Worm (Caenorhabditis elegans) whole organism, L4 larva: ENCODE measurements around the gene F13C5.2.

ENCODE experiments used
- D1046.2 ChIP-seq: fragments of 200-800 bp; sonication (Bioruptor generic); IDR thresholded peaks from 2 replicates; pipeline ENCODE4 v1.3.6; 2022; ENCODE audit warnings: missing genetic modification characterization, missing compliant biosample characterization
- F10B5.3 ChIP-seq: sonication (generic microtip); optimal IDR thresholded peaks from 2 replicates; lab custom pipeline; 2016; ENCODE audit warnings: mild to moderate bottlenecking, missing genetic modification characterization, missing compliant biosample characterization
- F37D6.2 ChIP-seq: sonication (generic microtip); optimal IDR thresholded peaks from 2 replicates; lab custom pipeline; 2016; ENCODE audit warnings: mild to moderate bottlenecking, missing genetic modification characterization, missing compliant biosample characterization
- R02D3.7 ChIP-seq: fragments of 150-350 bp; sonication (generic microtip); optimal IDR thresholded peaks from 3 replicates; lab custom pipeline; 2014; ENCODE audit warnings: missing biosample characterization, missing genetic modification characterization
- T20F7.1 ChIP-seq: fragments of 200-800 bp; sonication (Bioruptor generic); optimal IDR thresholded peaks from 2 replicates; lab custom pipeline; 2018; ENCODE audit warnings: mild to moderate bottlenecking, missing genetic modification characterization, missing compliant biosample characterization
- Y105C5A.15 ChIP-seq: fragments of 200-800 bp; sonication (Bioruptor generic); IDR thresholded peaks from 2 replicates; pipeline ENCODE4 v1.3.6; 2022; ENCODE audit warnings: missing genetic modification characterization, missing compliant biosample characterization
- Y5F2A.4 ChIP-seq: fragments of 200-800 bp; sonication (Bioruptor generic); optimal IDR thresholded peaks from 2 replicates; lab custom pipeline; 2018; ENCODE audit warnings: mild to moderate bottlenecking, missing genetic modification characterization, missing compliant biosample characterization
- ZK546.5 ChIP-seq, 2 experiments: sonication (generic microtip); optimal IDR thresholded peaks; 2 replicates each; lab custom pipeline; 2017; ENCODE audit warnings: missing biosample characterization in 2 of 2, missing genetic modification characterization in 2 of 2
- aly-2 ChIP-seq: sonication (generic microtip); optimal IDR thresholded peaks from 2 replicates; lab custom pipeline; 2018; ENCODE audit warnings: missing biosample characterization, missing genetic modification characterization
- ama-1 ChIP-seq: fragments of 150-350 bp; optimal IDR thresholded peaks from 2 replicates; lab custom pipeline; 2014; ENCODE audit warnings: inconsistent platforms, mixed read lengths
- arid-1 ChIP-seq: fragments of 200-800 bp; sonication (Bioruptor generic); conservative IDR thresholded peaks from 2 replicates; pipeline ENCODE4 v1.3.6; 2022; ENCODE audit warnings: missing genetic modification reagents, missing genetic modification characterization, missing compliant biosample characterization
- ceh-28 ChIP-seq: fragments of 150-350 bp; optimal IDR thresholded peaks from 2 replicates; lab custom pipeline; 2014; ENCODE audit warnings: missing biosample characterization, missing genetic modification reagents, missing genetic modification characterization
- ceh-44 ChIP-seq: fragments of 200-800 bp; sonication (Bioruptor generic); IDR thresholded peaks from 2 replicates; pipeline ENCODE4 v1.3.6; 2022; ENCODE audit warnings: missing genetic modification reagents, missing genetic modification characterization, missing compliant biosample characterization
- cey-2 ChIP-seq: sonication (generic microtip); optimal IDR thresholded peaks from 3 replicates; lab custom pipeline; 2017; ENCODE audit warnings: missing genetic modification characterization, mild to moderate bottlenecking, missing compliant biosample characterization, antibody characterized with exemption, borderline replicate concordance; ENCODE audit not compliant: insufficient read depth
- daf-8 ChIP-seq: fragments of 200-800 bp; sonication (Bioruptor generic); IDR thresholded peaks from 2 replicates; pipeline ENCODE4 v1.3.6; 2022; ENCODE audit warnings: missing genetic modification characterization, missing compliant biosample characterization
- dpl-1 ChIP-seq: fragments of 150-350 bp; optimal IDR thresholded peaks from 2 replicates; lab custom pipeline; 2014; ENCODE audit warnings: missing biosample characterization, missing genetic modification reagents, missing genetic modification characterization
- duxl-1 ChIP-seq: sonication (generic microtip); optimal IDR thresholded peaks from 2 replicates; lab custom pipeline; 2016; ENCODE audit warnings: mild to moderate bottlenecking, missing genetic modification characterization, moderate library complexity, missing compliant biosample characterization; ENCODE audit not compliant: poor library complexity
- dve-1 ChIP-seq: sonication (generic microtip); optimal IDR thresholded peaks from 2 replicates; lab custom pipeline; 2017; ENCODE audit warnings: antibody characterized with exemption, mild to moderate bottlenecking, missing genetic modification characterization, missing compliant biosample characterization; ENCODE audit not compliant: insufficient read depth
- egl-27 ChIP-seq: sonication (generic microtip); optimal IDR thresholded peaks from 3 replicates; lab custom pipeline; 2017; ENCODE audit warnings: missing biosample characterization, missing genetic modification reagents, missing genetic modification characterization
- egl-43 ChIP-seq: fragments of 200-800 bp; sonication (Bioruptor generic); IDR thresholded peaks from 2 replicates; pipeline ENCODE4 v1.3.6; 2022; ENCODE audit warnings: missing genetic modification reagents, missing genetic modification characterization, missing compliant biosample characterization
- hlh-11 ChIP-seq: fragments of 200-800 bp; sonication (Bioruptor generic); optimal IDR thresholded peaks from 2 replicates; lab custom pipeline; 2018; ENCODE audit warnings: mild to moderate bottlenecking, missing genetic modification characterization, missing compliant biosample characterization
- hlh-30 ChIP-seq: sonication (generic microtip); optimal IDR thresholded peaks from 2 replicates; lab custom pipeline; 2017; ENCODE audit warnings: antibody characterized with exemption, mild to moderate bottlenecking, missing genetic modification characterization, missing compliant biosample characterization; ENCODE audit not compliant: insufficient read depth
- lim-7 ChIP-seq: fragments of 200-800 bp; sonication (Bioruptor generic); IDR thresholded peaks from 2 replicates; pipeline ENCODE4 v1.3.6; 2022; ENCODE audit warnings: missing genetic modification characterization, missing compliant biosample characterization
- lin-1 ChIP-seq: fragments of 200-800 bp; sonication (Bioruptor generic); IDR thresholded peaks from 2 replicates; pipeline ENCODE4 v1.3.6; 2022; ENCODE audit warnings: missing genetic modification reagents, missing genetic modification characterization, missing compliant biosample characterization
- lin-29 ChIP-seq: fragments of 200-800 bp; sonication (Bioruptor generic); IDR thresholded peaks from 2 replicates; pipeline ENCODE4 v1.3.6; 2022; ENCODE audit warnings: missing genetic modification reagents, missing genetic modification characterization, missing compliant biosample characterization
- lsy-2 ChIP-seq, 2 experiments: fragments of 150-350 bp in 1 of 2; sonication (generic microtip) in 1 of 2; optimal IDR thresholded peaks; 2 replicates each; lab custom pipeline; 2014 to 2017; ENCODE audit warnings: missing biosample characterization in 2 of 2, missing genetic modification characterization in 2 of 2
- madf-9 ChIP-seq: fragments of 200-800 bp; sonication (Bioruptor generic); conservative IDR thresholded peaks from 2 replicates; pipeline ENCODE4 v1.3.6; 2022; ENCODE audit warnings: missing genetic modification reagents, missing genetic modification characterization, missing compliant biosample characterization
- mes-2 ChIP-seq: sonication (generic microtip); optimal IDR thresholded peaks from 2 replicates; lab custom pipeline; 2016; ENCODE audit warnings: missing genotype, mild to moderate bottlenecking, missing genetic modification characterization, missing compliant biosample characterization; ENCODE audit not compliant: poor library complexity, severe bottlenecking
- nhr-102 ChIP-seq: sonication (generic microtip); optimal IDR thresholded peaks from 2 replicates; lab custom pipeline; 2016; ENCODE audit warnings: mild to moderate bottlenecking, missing genetic modification characterization, moderate library complexity, missing compliant biosample characterization
- nhr-11 ChIP-seq: fragments of 150-350 bp; optimal IDR thresholded peaks from 2 replicates; lab custom pipeline; 2014; ENCODE audit warnings: missing biosample characterization, missing genetic modification characterization
- nhr-237 ChIP-seq: sonication (generic microtip); optimal IDR thresholded peaks from 2 replicates; lab custom pipeline; 2017; ENCODE audit warnings: missing biosample characterization, missing genetic modification characterization
- nhr-25 ChIP-seq: sonication (generic microtip); optimal IDR thresholded peaks from 2 replicates; lab custom pipeline; 2017; ENCODE audit warnings: missing genetic modification characterization, mild to moderate bottlenecking, missing compliant biosample characterization, antibody characterized with exemption, moderate library complexity, borderline replicate concordance; ENCODE audit not compliant: insufficient read depth
- nhr-28 ChIP-seq: fragments of 150-350 bp; optimal IDR thresholded peaks from 2 replicates; lab custom pipeline; 2014; ENCODE audit warnings: missing biosample characterization, missing genetic modification characterization
- nhr-77 ChIP-seq: fragments of 150-350 bp; optimal IDR thresholded peaks from 2 replicates; lab custom pipeline; 2014; ENCODE audit warnings: missing biosample characterization, missing genetic modification characterization
- php-3 ChIP-seq: fragments of 200-800 bp; sonication (Bioruptor generic); IDR thresholded peaks from 2 replicates; pipeline ENCODE4 v1.3.6; 2022; ENCODE audit warnings: missing genetic modification reagents, missing genetic modification characterization, missing compliant biosample characterization
- rbr-2 ChIP-seq: sonication (generic microtip); optimal IDR thresholded peaks from 2 replicates; lab custom pipeline; 2016; ENCODE audit warnings: missing genotype, missing genetic modification characterization, missing compliant biosample characterization
- sdz-12 ChIP-seq: fragments of 200-800 bp; sonication (Bioruptor generic); optimal IDR thresholded peaks from 2 replicates; lab custom pipeline; 2018; ENCODE audit warnings: mild to moderate bottlenecking, missing genetic modification characterization, missing compliant biosample characterization
- skn-1 ChIP-seq: fragments of 150-350 bp; optimal IDR thresholded peaks from 2 replicates; lab custom pipeline; 2014; ENCODE audit warnings: missing biosample characterization, missing genetic modification characterization
- snpc-1.2 ChIP-seq: fragments of 200-800 bp; sonication (Bioruptor generic); IDR thresholded peaks from 2 replicates; pipeline ENCODE4 v1.3.6; 2022; ENCODE audit warnings: missing genetic modification reagents, missing genetic modification characterization, missing compliant biosample characterization
- spr-3 ChIP-seq: fragments of 200-800 bp; sonication (Bioruptor generic); optimal IDR thresholded peaks from 2 replicates; lab custom pipeline; 2018; ENCODE audit warnings: mild to moderate bottlenecking, missing genetic modification characterization, missing compliant biosample characterization
- vab-7 ChIP-seq: fragments of 200-800 bp; sonication (Bioruptor generic); IDR thresholded peaks from 2 replicates; pipeline ENCODE4 v1.3.6; 2022; ENCODE audit warnings: missing genetic modification reagents, missing genetic modification characterization, missing compliant biosample characterization
- zag-1 ChIP-seq: fragments of 150-350 bp; optimal IDR thresholded peaks from 2 replicates; lab custom pipeline; 2014; ENCODE audit warnings: missing biosample characterization, missing genetic modification characterization
- zfp-2 ChIP-seq: sonication (generic microtip); optimal IDR thresholded peaks from 2 replicates; lab custom pipeline; 2016; ENCODE audit warnings: mild to moderate bottlenecking, missing genetic modification characterization, missing compliant biosample characterization
- zip-11 ChIP-seq: fragments of 200-800 bp; sonication (Bioruptor generic); IDR thresholded peaks from 2 replicates; pipeline ENCODE4 v1.3.6; 2022; ENCODE audit warnings: missing genetic modification characterization, missing compliant biosample characterization
- zip-2 ChIP-seq: fragments of 150-350 bp; optimal IDR thresholded peaks from 2 replicates; lab custom pipeline; 2014; ENCODE audit warnings: missing biosample characterization, missing genetic modification characterization

Gene F13C5.2

ce11 chrX:587798-588197 lies 6.0 kb upstream of the F13C5.2 start, which contains the start of gene mrp-1 (continued):
- no peak for TF ChIP-seq duxl-1 (tag; lab: Kevin White, UChicago)

DNA sequence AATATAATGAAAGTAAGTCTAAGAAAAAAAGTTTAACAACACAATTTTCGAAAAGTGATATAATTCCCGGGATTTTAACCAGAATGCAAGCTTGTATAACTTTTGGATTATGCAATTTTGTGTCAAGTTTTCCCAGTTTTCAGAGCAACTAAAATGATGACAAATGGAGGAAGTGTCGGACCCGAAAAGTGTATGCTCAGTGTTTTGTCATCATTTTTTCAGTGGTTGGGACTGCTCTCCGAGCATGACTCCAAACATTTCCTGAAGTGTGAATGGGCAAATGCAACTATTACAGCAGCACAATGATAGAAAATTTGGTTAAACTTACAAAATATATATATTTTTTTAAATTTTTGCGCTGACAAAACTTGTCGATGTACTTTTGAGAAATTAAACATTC lies 2.7 kb upstream of the F13C5.2 start:
- TF ChIP-seq skn-1 (tag; lab: Kevin White, UChicago) (no peak), nhr-28 (tag; lab: Kevin White, UChicago) (no peak), zip-2 (no peak), lim-7 (GFP tag; lab: Robert Waterston, UW) (no peak), dpl-1 (no peak), R02D3.7 (tag; lab: Kevin White, UChicago) (no peak), egl-27 (tag; lab: Kevin White, UChicago) (no peak), mes-2 (no peak), aly-2 (tag; lab: Kevin White, UChicago) (no peak), nhr-11 (tag; lab: Kevin White, UChicago) (no peak), nhr-77 (tag; lab: Kevin White, UChicago) (no peak), nhr-25 (tag; lab: Kevin White, UChicago) (no peak), zip-11 (GFP tag; lab: Robert Waterston, UW) (no peak), php-3 (GFP tag; lab: Robert Waterston, UW) (no peak), cey-2 (tag; lab: Kevin White, UChicago) (no peak), rbr-2 (tag; lab: Kevin White, UChicago) (no peak), ZK546.5 (tag; optimal IDR thresholded peaks at IDR 0.05; lab: Kevin White, UChicago) (no peak), egl-43 (GFP tag; lab: Robert Waterston, UW) (no peak), nhr-237 (no peak)

- no peak for TF ChIP-seq R02D3.7 (tag; lab: Kevin White, UChicago)
- no peak for TF ChIP-seq ceh-44 (GFP tag; lab: Robert Waterston, UW)
- TF ChIP-seq madf-9 (GFP tag; lab: Robert Waterston, UW) = 0 out of 2 replicates have a peak, but pooled peaks have one; percentile 50
- no peak for TF ChIP-seq zfp-2 (tag; lab: Kevin White, UChicago)
- peak; percentile 66; the same call in 1 of the 2 replicates for TF ChIP-seq arid-1
- no peak for TF ChIP-seq php-3 (GFP tag; lab: Robert Waterston, UW)
- TF ChIP-seq cey-2 (tag; lab: Kevin White, UChicago) = no peak
- no peak for TF ChIP-seq lin-1 (GFP tag; lab: Robert Waterston, UW)
- no peak for TF ChIP-seq Y5F2A.4 (GFP tag; lab: Kevin White, UChicago)
- TF ChIP-seq sdz-12 = no peak
- TF ChIP-seq F37D6.2 = peak; percentile 63
- TF ChIP-seq lin-29 (GFP tag; lab: Robert Waterston, UW) = no peak
- TF ChIP-seq vab-7 = no peak
- TF ChIP-seq hlh-11 (tag; lab: Kevin White, UChicago) = peak; percentile 96
- TF ChIP-seq dve-1 (tag; lab: Kevin White, UChicago) = peak; percentile 94
- TF ChIP-seq hlh-30 (tag; lab: Kevin White, UChicago) = peak; percentile 92
- peak; percentile 83 for TF ChIP-seq nhr-102 (tag; lab: Kevin White, UChicago)
- TF ChIP-seq nhr-237 = no peak
- peak; percentile 85 for TF ChIP-seq egl-43 (GFP tag; lab: Robert Waterston, UW)
- no peak for TF ChIP-seq ceh-28 (tag; lab: Kevin White, UChicago)
- no peak for TF ChIP-seq D1046.2 (GFP tag; lab: Robert Waterston, UW)
- TF ChIP-seq daf-8 (GFP tag; lab: Robert Waterston, UW) = no peak
- no peak for TF ChIP-seq zip-11 (GFP tag; lab: Robert Waterston, UW)
- TF ChIP-seq ama-1 (lab: Kevin White, UChicago) = no peak
- TF ChIP-seq nhr-28 (tag; lab: Kevin White, UChicago) = peak; percentile 83
- no peak for TF ChIP-seq egl-27 (tag; lab: Kevin White, UChicago)
- peak; percentile 52 for TF ChIP-seq T20F7.1
- TF ChIP-seq F10B5.3 = peak; percentile 38
- TF ChIP-seq zag-1 = no peak
- TF ChIP-seq spr-3 = peak; percentile 21
- peak; percentile 75 to 87 for TF ChIP-seq lsy-2 (tag; optimal IDR thresholded peaks at IDR 0.05; lab: Kevin White, UChicago)
- no peak for TF ChIP-seq snpc-1.2
- no peak for TF ChIP-seq Y105C5A.15
Observed at ce11 chrX:593245-593733, 471 bp upstream of the F13C5.2 start.
